Worm (Caenorhabditis elegans) whole organism, young adult: ENCODE results near the gene lelo-4.

Experiments used
- B0336.3 ChIP-seq: fragments of 200-800 bp; sonication (Bioruptor generic); IDR thresholded peaks from 2 replicates; pipeline ENCODE4 v1.3.6; 2022; ENCODE audit warnings: missing genetic modification characterization, missing compliant biosample characterization
- F10E7.11 ChIP-seq: sonication (generic microtip); optimal IDR thresholded peaks from 2 replicates; lab custom pipeline; 2017; ENCODE audit warnings: mild to moderate bottlenecking, missing genetic modification characterization, moderate library complexity, missing compliant biosample characterization
- F23B12.7 ChIP-seq: sonication (generic microtip); optimal IDR thresholded peaks from 2 replicates; lab custom pipeline; 2017; ENCODE audit warnings: missing genetic modification characterization, mild to moderate bottlenecking, missing compliant biosample characterization, antibody characterized with exemption, moderate library complexity; ENCODE audit not compliant: insufficient read depth
- F39B2.1 ChIP-seq: fragments of 200-800 bp; sonication (Bioruptor generic); IDR thresholded peaks from 2 replicates; pipeline ENCODE4 v1.3.6; 2022; ENCODE audit warnings: missing genetic modification reagents, missing genetic modification characterization, missing compliant biosample characterization
- F49E8.2 ChIP-seq: sonication (generic microtip); optimal IDR thresholded peaks from 3 replicates; lab custom pipeline; 2017; ENCODE audit warnings: missing genetic modification characterization, mild to moderate bottlenecking, missing compliant biosample characterization, antibody characterized with exemption, moderate library complexity; ENCODE audit not compliant: insufficient read depth
- F52B5.7 ChIP-seq: sonication (generic microtip); optimal IDR thresholded peaks from 2 replicates; lab custom pipeline; 2016; ENCODE audit warnings: mild to moderate bottlenecking, missing genetic modification characterization, missing compliant biosample characterization
- F55B11.4 ChIP-seq: sonication (generic microtip); optimal IDR thresholded peaks from 2 replicates; lab custom pipeline; 2016; ENCODE audit warnings: missing compliant biosample characterization, missing genetic modification characterization, borderline replicate concordance; ENCODE audit not compliant: insufficient read depth
- K12H6.12 ChIP-seq: fragments of 200-800 bp; sonication (Bioruptor generic); optimal IDR thresholded peaks from 2 replicates; lab custom pipeline; 2018; ENCODE audit warnings: mild to moderate bottlenecking, missing genetic modification characterization, missing compliant biosample characterization
- Y95B8A.8 ChIP-seq: fragments of 200-800 bp; sonication (Bioruptor generic); IDR thresholded peaks from 2 replicates; pipeline ENCODE4 v1.3.6; 2022; ENCODE audit warnings: missing genetic modification reagents, missing genetic modification characterization, missing compliant biosample characterization
- ZK185.1 ChIP-seq: sonication (generic microtip); optimal IDR thresholded peaks from 2 replicates; lab custom pipeline; 2016; ENCODE audit warnings: mild to moderate bottlenecking, missing genetic modification characterization, missing compliant biosample characterization; ENCODE audit not compliant: poor library complexity, severe bottlenecking
- ama-1 ChIP-seq, 3 experiments: fragments of 150-350 bp in 1 of 3; sonication (generic microtip) in 2 of 3; optimal IDR thresholded peaks; 2 replicates each; lab custom pipeline; 2014 to 2018; ENCODE audit warnings: missing biosample characterization in 2 of 3, missing genetic modification characterization in 2 of 3, missing genetic modification reagents in 2 of 3
- aptf-2 ChIP-seq: fragments of 200-800 bp; sonication (Bioruptor generic); conservative IDR thresholded peaks from 2 replicates; pipeline ENCODE4 v1.3.6; 2022; ENCODE audit warnings: missing genetic modification reagents, missing genetic modification characterization, missing compliant biosample characterization
- athp-1 ChIP-seq: sonication (generic microtip); optimal IDR thresholded peaks from 2 replicates; lab custom pipeline; 2017; ENCODE audit warnings: mild to moderate bottlenecking, missing genetic modification characterization, missing compliant biosample characterization
- attf-3 ChIP-seq: fragments of 200-800 bp; sonication (Bioruptor generic); conservative IDR thresholded peaks from 2 replicates; pipeline ENCODE4 v1.3.6; 2022; ENCODE audit warnings: missing genetic modification reagents, missing genetic modification characterization, missing compliant biosample characterization
- cebp-1 ChIP-seq, 2 experiments: fragments of 200-800 bp in 1 of 2; sonication (Bioruptor generic) in 1 of 2; sonication (generic microtip) in 1 of 2; IDR thresholded peaks in 1 of 2; optimal IDR thresholded peaks in 1 of 2; 2 replicates each; pipeline versions ENCODE4 v1.3.6 to Lab custom; 2017 to 2022; ENCODE audit warnings: missing compliant biosample characterization in 2 of 2, missing genetic modification characterization in 2 of 2, mild to moderate bottlenecking in 1 of 2, missing genetic modification reagents in 1 of 2, moderate library complexity in 1 of 2
- ceh-100 ChIP-seq: fragments of 200-800 bp; sonication (Bioruptor generic); IDR thresholded peaks from 2 replicates; pipeline ENCODE4 v1.3.6; 2022; ENCODE audit warnings: missing genetic modification reagents, missing genetic modification characterization, missing compliant biosample characterization
- ekl-4 ChIP-seq: fragments of 200-800 bp; sonication (Bioruptor generic); IDR thresholded peaks from 2 replicates; pipeline ENCODE4 v1.3.6; 2022; ENCODE audit warnings: missing genetic modification reagents, missing genetic modification characterization, missing compliant biosample characterization
- ets-4 ChIP-seq: fragments of 200-800 bp; sonication (Bioruptor generic); optimal IDR thresholded peaks from 2 replicates; lab custom pipeline; 2018; ENCODE audit warnings: mild to moderate bottlenecking, missing genetic modification characterization, missing compliant biosample characterization
- gei-17 ChIP-seq: fragments of 200-800 bp; sonication (Bioruptor generic); optimal IDR thresholded peaks from 2 replicates; lab custom pipeline; 2018; ENCODE audit warnings: mild to moderate bottlenecking, missing genetic modification characterization, missing compliant biosample characterization
- him-1 ChIP-seq: sonication (generic microtip); optimal IDR thresholded peaks from 2 replicates; lab custom pipeline; 2016; ENCODE audit warnings: missing genotype, missing genetic modification reagents, missing genetic modification characterization, missing compliant biosample characterization
- hmg-1.2 ChIP-seq: fragments of 200-800 bp; sonication (Bioruptor generic); IDR thresholded peaks from 2 replicates; pipeline ENCODE4 v1.3.6; 2022; ENCODE audit warnings: missing genetic modification reagents, missing genetic modification characterization, missing compliant biosample characterization
- hrde-1 ChIP-seq: sonication (generic microtip); optimal IDR thresholded peaks from 2 replicates; lab custom pipeline; 2016; ENCODE audit warnings: missing genetic modification characterization, mild to moderate bottlenecking, missing compliant biosample characterization, moderate library complexity, missing genotype, missing genetic modification reagents, borderline replicate concordance
- hsf-1 ChIP-seq: fragments of 200-800 bp; sonication (Bioruptor generic); IDR thresholded peaks from 2 replicates; pipeline ENCODE4 v1.3.6; 2022; ENCODE audit warnings: missing genetic modification reagents, missing genetic modification characterization, missing compliant biosample characterization
- lag-1 ChIP-seq: fragments of 200-800 bp; sonication (Bioruptor generic); IDR thresholded peaks from 2 replicates; pipeline ENCODE4 v1.3.6; 2022; ENCODE audit warnings: missing genetic modification reagents, missing genetic modification characterization, missing compliant biosample characterization
- let-526 ChIP-seq: fragments of 200-800 bp; sonication (Bioruptor generic); IDR thresholded peaks from 2 replicates; pipeline ENCODE4 v1.3.6; 2022; ENCODE audit warnings: missing genetic modification reagents, missing genetic modification characterization, missing compliant biosample characterization
- lin-26 ChIP-seq: fragments of 200-800 bp; sonication (Bioruptor generic); IDR thresholded peaks from 2 replicates; pipeline ENCODE4 v1.3.6; 2022; ENCODE audit warnings: missing genetic modification reagents, missing genetic modification characterization, missing compliant biosample characterization
- lin-54 ChIP-seq: fragments of 200-800 bp; sonication (Bioruptor generic); optimal IDR thresholded peaks from 2 replicates; lab custom pipeline; 2018; ENCODE audit warnings: mild to moderate bottlenecking, missing genetic modification characterization, missing compliant biosample characterization
- madf-6 ChIP-seq: fragments of 200-800 bp; sonication (Bioruptor generic); IDR thresholded peaks from 2 replicates; pipeline ENCODE4 v1.3.6; 2022; ENCODE audit warnings: missing genetic modification reagents, missing genetic modification characterization, missing compliant biosample characterization
- nfya-2 ChIP-seq: fragments of 200-800 bp; sonication (Bioruptor generic); IDR thresholded peaks from 2 replicates; pipeline ENCODE4 v1.3.6; 2022; ENCODE audit warnings: missing genetic modification reagents, missing genetic modification characterization, missing compliant biosample characterization
- nfyb-1 ChIP-seq: fragments of 200-800 bp; sonication (Bioruptor generic); IDR thresholded peaks from 2 replicates; pipeline ENCODE4 v1.3.6; 2022; ENCODE audit warnings: missing genetic modification reagents, missing genetic modification characterization, missing compliant biosample characterization
- nhr-27 ChIP-seq: fragments of 200-800 bp; sonication (Bioruptor generic); optimal IDR thresholded peaks from 2 replicates; lab custom pipeline; 2018; ENCODE audit warnings: mild to moderate bottlenecking, missing genetic modification characterization, moderate library complexity, missing compliant biosample characterization
- pha-4 ChIP-seq: fragments of 150-350 bp; sonication (generic microtip); optimal IDR thresholded peaks from 2 replicates; lab custom pipeline; 2014; ENCODE audit warnings: missing biosample characterization, missing genetic modification reagents, missing genetic modification characterization
- rpc-1 ChIP-seq, 2 experiments: fragments of 150-350 bp in 1 of 2; sonication (generic microtip) in 1 of 2; optimal IDR thresholded peaks; 2 replicates each; lab custom pipeline; 2014 to 2018; ENCODE audit warnings: missing biosample characterization in 1 of 2, missing genetic modification characterization in 1 of 2, missing genetic modification reagents in 1 of 2, missing genotype in 1 of 2
- snpc-3.4 ChIP-seq: sonication (generic microtip); optimal IDR thresholded peaks from 2 replicates; lab custom pipeline; 2017; ENCODE audit warnings: missing genetic modification characterization, mild to moderate bottlenecking, missing compliant biosample characterization, antibody characterized with exemption, moderate library complexity, missing genotype, missing genetic modification reagents
- snpc-4 ChIP-seq, 5 experiments: fragments of 150-350 bp in 1 of 5; sonication (generic microtip) in 4 of 5; optimal IDR thresholded peaks; 2 replicates each; lab custom pipeline; 2014 to 2018; ENCODE audit warnings: missing genetic modification characterization in 5 of 5, missing biosample characterization in 3 of 5, antibody characterized with exemption in 2 of 5, mild to moderate bottlenecking in 2 of 5, missing compliant biosample characterization in 2 of 5, missing genotype in 2 of 5, moderate library complexity in 2 of 5, missing genetic modification reagents in 1 of 5
- tlf-1 ChIP-seq: fragments of 200-800 bp; sonication (Bioruptor generic); optimal IDR thresholded peaks from 2 replicates; lab custom pipeline; 2018; ENCODE audit warnings: mild to moderate bottlenecking, missing genetic modification characterization, missing compliant biosample characterization
- unc-130 ChIP-seq: sonication (generic microtip); optimal IDR thresholded peaks from 2 replicates; lab custom pipeline; 2016; ENCODE audit warnings: missing genetic modification reagents, missing genetic modification characterization, missing compliant biosample characterization
- xnd-1 ChIP-seq: sonication (generic microtip); optimal IDR thresholded peaks from 2 replicates; lab custom pipeline; 2016; ENCODE audit warnings: missing genotype, missing genetic modification reagents, missing genetic modification characterization, missing compliant biosample characterization
- zim-3 ChIP-seq: sonication (generic microtip); optimal IDR thresholded peaks from 2 replicates; lab custom pipeline; 2017; ENCODE audit warnings: mild to moderate bottlenecking, missing genetic modification characterization, moderate library complexity, missing compliant biosample characterization

Gene lelo-4

DNA sequence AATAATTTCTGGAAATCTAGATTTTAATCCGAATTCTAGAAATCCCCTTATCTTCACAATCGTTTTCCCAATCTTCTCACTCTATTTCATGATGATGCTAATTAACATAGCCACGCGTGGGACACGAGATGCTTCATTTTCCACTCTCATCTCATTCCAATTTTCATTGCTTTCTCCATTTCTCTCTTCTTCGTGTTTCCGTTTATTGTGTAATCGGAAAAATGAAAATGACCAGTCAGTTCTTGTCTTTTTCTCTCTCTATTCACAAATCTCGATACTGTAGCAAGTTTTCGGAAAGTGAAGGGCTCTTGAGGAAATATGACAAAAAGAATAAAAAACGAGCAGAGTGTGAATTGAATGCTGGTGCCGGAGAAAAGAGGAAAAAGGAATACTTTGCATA lies 10.2 kb upstream of the lelo-4 start:
- TF ChIP-seq lin-26, result no peak
- no peak for TF ChIP-seq athp-1
- TF ChIP-seq tlf-1, result no peak
- no peak for TF ChIP-seq ceh-100 (GFP tag; lab: Robert Waterston, UW)

DNA sequence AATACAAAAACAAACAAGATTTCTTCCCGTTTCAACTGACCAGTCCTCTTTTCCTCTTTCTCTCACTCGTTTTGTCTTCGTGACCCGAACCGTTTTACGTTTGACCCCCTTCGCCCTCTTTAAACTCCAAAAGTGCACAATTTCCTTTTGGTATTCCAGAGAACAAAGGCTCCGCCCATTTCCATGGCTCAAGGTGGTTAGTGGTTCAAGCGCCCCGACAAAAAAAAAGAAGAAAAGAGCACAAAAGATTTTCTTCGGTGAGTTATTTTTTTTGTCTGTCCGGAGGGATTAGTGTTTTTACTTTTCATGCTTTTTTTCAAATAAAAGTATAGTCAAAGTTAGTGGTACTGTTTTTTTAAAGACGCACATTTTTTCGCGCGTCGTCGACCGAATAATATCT lies 7.2 kb upstream of the lelo-4 start, which contains the start of gene osta-2:
Gene osta-2, plus strand, starts transcription at position 160 of the 400 bp plus-strand sequence.
- 0 out of 2 replicates have a peak, but pooled peaks have one; percentile 34 for TF ChIP-seq nfyb-1
- TF ChIP-seq gei-17 (GFP tag; lab: Kevin White, UChicago), result no peak
- TF ChIP-seq F23B12.7, result no peak
- no peak for TF ChIP-seq zim-3 (tag; lab: Kevin White, UChicago)

DNA sequence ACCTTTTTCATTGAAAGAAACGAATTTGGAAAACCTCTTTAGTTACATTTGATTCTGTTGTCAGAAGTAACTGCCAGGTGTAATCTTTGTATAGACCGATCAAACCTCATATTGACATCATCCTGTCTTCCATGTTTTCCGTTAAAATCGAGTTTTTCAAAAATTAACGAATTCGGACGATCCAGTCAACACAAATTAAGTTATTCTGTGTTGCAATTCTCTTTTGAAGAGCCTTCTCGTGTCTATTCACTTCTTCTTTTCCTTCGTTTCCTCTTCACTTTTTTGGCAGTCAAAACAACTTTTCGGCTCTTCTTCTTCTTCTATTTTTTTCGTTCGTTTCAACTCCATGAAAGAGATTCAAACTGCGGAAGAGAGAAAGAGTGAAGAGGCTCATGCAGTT lies 6.6 kb upstream of the lelo-4 start:
- TF ChIP-seq ets-4 (GFP tag; lab: Kevin White, UChicago), result no peak
- no peak for TF ChIP-seq rpc-1 (optimal IDR thresholded peaks at IDR 0.05; lab: Kevin White, UChicago)
- no peak for TF ChIP-seq rpc-1 (tag; optimal IDR thresholded peaks at IDR 0.05; lab: Kevin White, UChicago)
- no peak for TF ChIP-seq aptf-2
- TF ChIP-seq K12H6.12 (tag; lab: Kevin White, UChicago), result no peak
- no peak for TF ChIP-seq xnd-1
- TF ChIP-seq F55B11.4 (tag; lab: Kevin White, UChicago), result no peak
- TF ChIP-seq nfya-2 (GFP tag; lab: Robert Waterston, UW), result no peak
- no peak for TF ChIP-seq hmg-1.2 (GFP tag; lab: Robert Waterston, UW)
- TF ChIP-seq nhr-27 (tag; lab: Kevin White, UChicago), result no peak

DNA sequence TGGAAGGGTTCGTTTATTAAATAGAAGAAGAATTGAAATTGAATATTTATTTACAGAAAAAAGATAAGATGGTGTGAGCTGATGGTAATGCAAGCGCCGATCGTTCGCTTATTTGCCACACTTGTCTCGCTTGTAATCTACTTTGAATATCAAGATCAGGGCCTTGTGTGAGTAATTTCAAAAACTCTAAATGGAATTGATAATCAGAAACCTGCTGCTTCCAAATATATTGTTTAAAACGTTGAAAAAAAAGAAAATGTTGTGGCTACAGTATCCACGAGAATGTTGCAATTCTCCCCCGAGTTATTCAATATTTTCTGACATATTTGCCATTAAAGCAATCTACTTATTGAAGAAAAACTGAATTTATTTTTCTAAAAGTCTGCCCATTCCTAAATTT lies 3.9 kb upstream of the lelo-4 start:
- TF ChIP-seq ekl-4 (no peak), pha-4 (tag; lab: Kevin White, UChicago) (no peak)

DNA sequence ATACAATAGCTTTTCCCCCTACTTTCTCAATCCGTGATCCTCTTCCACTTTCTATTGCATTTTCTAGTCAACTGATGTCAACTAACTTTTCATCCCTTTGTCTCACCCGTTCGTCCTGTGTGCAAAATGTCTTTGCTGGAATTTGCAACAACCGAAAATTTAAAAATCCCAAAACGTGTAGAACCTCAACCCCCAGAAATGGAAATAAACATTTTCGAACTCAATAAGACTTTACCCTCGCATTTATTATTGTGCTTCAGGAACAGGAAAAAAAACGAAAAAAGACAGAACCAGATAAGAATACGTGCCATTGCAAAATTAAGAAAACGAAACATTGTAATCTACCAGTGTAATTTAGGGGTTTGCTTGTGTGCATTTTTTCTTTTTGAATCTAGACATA lies 2.6 kb upstream of the lelo-4 start:
- TF ChIP-seq lag-1 (GFP tag; lab: Robert Waterston, UW) (no peak), F52B5.7 (peak; percentile 43), hsf-1 (peak; percentile 67), Y95B8A.8 (peak; percentile 63; the same call in 1 of the 2 replicates), ama-1 (optimal IDR thresholded peaks at IDR 0.05; lab: Kevin White, UChicago) (no peak), ama-1 (GFP tag; optimal IDR thresholded peaks at IDR 0.05; lab: Kevin White, UChicago) (peak in 1 of 2 experiments; percentile 45), unc-130 (GFP tag; lab: Kevin White, UChicago) (no peak), lin-54 (peak; percentile 20), F49E8.2 (no peak), B0336.3 (GFP tag; lab: Robert Waterston, UW) (peak; percentile 60; the same call in 1 of the 2 replicates), him-1 (tag; lab: Kevin White, UChicago) (peak; percentile 3), hrde-1 (tag; lab: Kevin White, UChicago) (peak; percentile 68), attf-3 (no peak), F10E7.11 (tag; lab: Kevin White, UChicago) (no peak), ekl-4 (peak; percentile 43; the same call in 1 of the 2 replicates), let-526 (no peak), snpc-4 (GFP tag; optimal IDR thresholded peaks at IDR 0.05; lab: Kevin White, UChicago) (peak; percentile 24), snpc-4 (tag; optimal IDR thresholded peaks at IDR 0.05; lab: Kevin White, UChicago) (peak in 1 of 4 experiments; percentile 30), nfyb-1 (peak; percentile 58; the same call in 1 of the 2 replicates), madf-6 (GFP tag; lab: Robert Waterston, UW) (peak; percentile 40; the same call in 1 of the 2 replicates), cebp-1 (GFP tag; IDR thresholded peaks at IDR 0.05; lab: Robert Waterston, UW) (no peak), cebp-1 (tag; optimal IDR thresholded peaks at IDR 0.05; lab: Kevin White, UChicago) (peak; percentile 24), F39B2.1 (GFP tag; lab: Robert Waterston, UW) (no peak), ZK185.1 (peak; percentile 35), lin-26 (peak; percentile 38; the same call in 1 of the 2 replicates), snpc-3.4 (peak; percentile 50)
